Worm (Caenorhabditis elegans): ENCODE measurements around the gene bcmo-2.

ce11 chrII:3917985-3918633 is 7.5 kb upstream of the bcmo-2 start:
- TF ChIP-seq unc-62 (GFP tag; optimal IDR thresholded peaks at IDR 0.05) (no peak), zip-8 (tag; optimal IDR thresholded peaks at IDR 0.05) (no peak), sem-2 (GFP tag; optimal IDR thresholded peaks at IDR 0.05) (no peak), mls-2 (tag; optimal IDR thresholded peaks at IDR 0.05) (no peak), nhr-28 (tag; optimal IDR thresholded peaks at IDR 0.05) (no peak), snpc-4 (tag; optimal IDR thresholded peaks at IDR 0.05) (no peak), elt-3 (tag; optimal IDR thresholded peaks at IDR 0.05) (no peak)
